Worm (Caenorhabditis elegans): ENCODE measurements around the gene papl-1.

The papl-1 gene

ce11 chrV:12728062-12728665, 31.4 kb downstream of the papl-1 start, which contains the start of the genes rpl-28 and mrpl-49 (continued):
- TF ChIP-seq blmp-1 (tag; optimal IDR thresholded peaks at IDR 0.05; ENCODE audit: insufficient read depth), result peak; percentile 74
- peak; percentile 70 for TF ChIP-seq ztf-4 (tag; optimal IDR thresholded peaks at IDR 0.05)
- TF ChIP-seq aly-2 (tag; optimal IDR thresholded peaks at IDR 0.05), result no peak
- TF ChIP-seq lsy-2 (tag; optimal IDR thresholded peaks at IDR 0.05), result peak; percentile 64 to 93
- no peak for TF ChIP-seq mbf-1 (tag; optimal IDR thresholded peaks at IDR 0.05)
- TF ChIP-seq Y55F3AM.14 (GFP tag; optimal IDR thresholded peaks at IDR 0.05), result no peak

- TF ChIP-seq fos-1 (tag; optimal IDR thresholded peaks at IDR 0.05), result no peak
- no peak for TF ChIP-seq aly-2 (tag; optimal IDR thresholded peaks at IDR 0.05)
- TF ChIP-seq unc-39 (tag; optimal IDR thresholded peaks at IDR 0.05), result no peak
- no peak for TF ChIP-seq F13H6.1 (tag; optimal IDR thresholded peaks at IDR 0.05)
- no peak for TF ChIP-seq gmeb-1 (tag; optimal IDR thresholded peaks at IDR 0.05)
- TF ChIP-seq sma-3 (GFP tag; optimal IDR thresholded peaks at IDR 0.05), result no peak
- no peak for TF ChIP-seq nhr-10 (tag; optimal IDR thresholded peaks at IDR 0.05)
- TF ChIP-seq ztf-11 (tag; optimal IDR thresholded peaks at IDR 0.05), result no peak
- no peak for TF ChIP-seq mdl-1 (tag; optimal IDR thresholded peaks at IDR 0.05)
Observed at ce11 chrV:12727104-12727637, 32.4 kb downstream of the papl-1 start, which contains the start of gene R11D1.13. Gene R11D1.13 (plus strand): TSS chrV:12727154.

DNA sequence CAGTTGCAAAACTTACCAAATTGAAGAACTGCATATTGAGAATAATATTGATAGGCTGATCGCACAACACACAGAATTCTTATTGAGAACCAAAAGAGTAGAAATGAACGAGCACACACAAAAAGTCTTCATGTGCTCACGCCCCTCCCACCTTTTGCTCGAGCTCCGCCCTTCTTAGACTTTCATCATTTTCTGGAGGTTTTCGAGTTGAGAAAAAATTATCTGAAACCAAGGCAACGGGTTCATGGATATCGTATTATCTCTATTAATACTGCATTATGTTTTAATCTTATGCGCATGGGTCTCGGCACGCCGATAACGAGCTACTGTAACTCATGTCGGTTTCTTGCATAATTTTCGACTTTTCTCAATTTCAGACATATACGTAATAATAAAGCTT, 33.7 kb downstream of the papl-1 start, which contains the start of gene R11D1.12:
Gene R11D1.12, minus strand, starts transcription at position 101 of the 400 bp plus-strand sequence.
- TF ChIP-seq elt-3 (tag; optimal IDR thresholded peaks at IDR 0.05) (no peak), F13H6.1 (tag; optimal IDR thresholded peaks at IDR 0.05) (no peak), nhr-23 (tag; optimal IDR thresholded peaks at IDR 0.05) (no peak), R02D3.7 (tag; optimal IDR thresholded peaks at IDR 0.05) (no peak), lin-11 (tag; optimal IDR thresholded peaks at IDR 0.05) (no peak), crh-2 (tag; optimal IDR thresholded peaks at IDR 0.05) (no peak), ztf-4 (tag; optimal IDR thresholded peaks at IDR 0.05) (no peak), unc-39 (tag; optimal IDR thresholded peaks at IDR 0.05) (no peak), nhr-129 (tag; optimal IDR thresholded peaks at IDR 0.05) (no peak), nhr-21 (tag; optimal IDR thresholded peaks at IDR 0.05) (no peak), gmeb-1 (tag; optimal IDR thresholded peaks at IDR 0.05) (no peak), nhr-11 (tag; optimal IDR thresholded peaks at IDR 0.05) (no peak), ceh-16 (tag; optimal IDR thresholded peaks at IDR 0.05) (no peak), peb-1 (tag; optimal IDR thresholded peaks at IDR 0.05) (no peak), nhr-6 (tag; optimal IDR thresholded peaks at IDR 0.05) (no peak), blmp-1 (tag; optimal IDR thresholded peaks at IDR 0.05; ENCODE audit: insufficient read depth) (no peak), snpc-4 (tag; optimal IDR thresholded peaks at IDR 0.05) (no peak), nhr-237 (tag; optimal IDR thresholded peaks at IDR 0.05) (no peak), mdl-1 (tag; optimal IDR thresholded peaks at IDR 0.05) (no peak), ZK546.5 (tag; optimal IDR thresholded peaks at IDR 0.05) (no peak)

DNA sequence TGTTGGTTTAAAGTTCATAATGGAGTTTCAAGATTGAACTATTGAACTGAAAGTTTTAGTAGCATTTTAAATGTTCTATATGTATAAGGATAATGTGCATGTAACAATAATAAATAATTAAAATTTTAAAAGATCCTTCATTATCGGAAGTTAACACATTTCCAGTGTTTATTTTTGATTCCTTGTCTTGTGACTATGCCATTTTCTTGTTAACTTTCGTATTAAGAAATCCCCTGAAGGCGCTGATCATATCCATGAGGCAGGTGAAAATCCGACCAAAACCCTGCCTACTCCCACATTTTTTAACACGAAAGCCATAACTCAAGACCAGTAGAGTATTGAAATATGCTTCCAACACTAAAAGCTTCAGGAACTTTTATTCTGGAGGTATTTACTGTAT, 39.8 kb downstream of the papl-1 start, which contains the start of gene R11D1.7:
Gene R11D1.7, plus strand, starts transcription at position 301 of the 400 bp plus-strand sequence.
- no peak for TF ChIP-seq sma-9 (GFP tag; optimal IDR thresholded peaks at IDR 0.05)
- TF ChIP-seq sma-9 (tag; optimal IDR thresholded peaks at IDR 0.05), result no peak
- TF ChIP-seq ZK546.5 (tag; optimal IDR thresholded peaks at IDR 0.05), result no peak
- no peak for TF ChIP-seq ztf-1 (GFP tag; conservative IDR thresholded peaks at IDR 0.05)
- no peak for TF ChIP-seq mab-5 (tag; optimal IDR thresholded peaks at IDR 0.05)
- TF ChIP-seq crh-2 (tag; optimal IDR thresholded peaks at IDR 0.05), result no peak

ce11 chrV:12718622-12719021, 40.9 kb downstream of the papl-1 start, which contains the start of gene str-181:
Gene str-181 (minus strand): TSS chrV:12718722.
- no peak for TF ChIP-seq sem-4 (tag; optimal IDR thresholded peaks at IDR 0.05)
- TF ChIP-seq alr-1 (tag; optimal IDR thresholded peaks at IDR 0.05), result no peak
- TF ChIP-seq C34F6.9 (tag; optimal IDR thresholded peaks at IDR 0.05), result no peak
- no peak for TF ChIP-seq zag-1 (tag; optimal IDR thresholded peaks at IDR 0.05)
- TF ChIP-seq nhr-12 (tag; optimal IDR thresholded peaks at IDR 0.05), result no peak
- no peak for TF ChIP-seq aly-2 (tag; optimal IDR thresholded peaks at IDR 0.05)
